Worm (Caenorhabditis elegans) whole organism, L1 larva: ENCODE results near the gene vps-45.

Source experiments
- fos-1 ChIP-seq: fragments of 150-350 bp; optimal IDR thresholded peaks from 2 replicates; lab custom pipeline; 2014; ENCODE audit warnings: missing biosample characterization, missing genetic modification characterization
- lin-15B ChIP-seq: fragments of 150-350 bp; sonication (generic microtip); optimal IDR thresholded peaks from 3 replicates; lab custom pipeline; 2014; ENCODE audit warnings: missing biosample characterization, missing genetic modification characterization
- lir-3 ChIP-seq: sonication (generic microtip); optimal IDR thresholded peaks from 2 replicates; lab custom pipeline; 2016; ENCODE audit warnings: mild to moderate bottlenecking, missing genetic modification characterization, moderate library complexity, missing compliant biosample characterization; ENCODE audit not compliant: poor library complexity
- nhr-19 ChIP-seq: fragments of 200-800 bp; sonication (Bioruptor generic); conservative IDR thresholded peaks from 2 replicates; pipeline ENCODE4 v1.3.6; 2022; ENCODE audit warnings: missing genetic modification characterization, missing compliant biosample characterization
- pqm-1 ChIP-seq: sonication (generic microtip); optimal IDR thresholded peaks from 3 replicates; lab custom pipeline; 2017; ENCODE audit warnings: missing biosample characterization, missing genetic modification characterization
- skn-1 ChIP-seq: fragments of 150-350 bp; optimal IDR thresholded peaks from 2 replicates; lab custom pipeline; 2014; ENCODE audit warnings: missing biosample characterization, missing genetic modification characterization
- swsn-7 ChIP-seq: sonication (generic microtip); optimal IDR thresholded peaks from 2 replicates; lab custom pipeline; 2016; ENCODE audit warnings: missing genetic modification characterization, missing compliant biosample characterization
- unc-86 ChIP-seq: sonication (generic microtip); optimal IDR thresholded peaks from 2 replicates; lab custom pipeline; 2016; ENCODE audit warnings: missing genetic modification characterization, missing compliant biosample characterization
- zag-1 ChIP-seq: fragments of 150-350 bp; optimal IDR thresholded peaks from 2 replicates; lab custom pipeline; 2014; ENCODE audit warnings: missing biosample characterization, missing genetic modification characterization

DNA sequence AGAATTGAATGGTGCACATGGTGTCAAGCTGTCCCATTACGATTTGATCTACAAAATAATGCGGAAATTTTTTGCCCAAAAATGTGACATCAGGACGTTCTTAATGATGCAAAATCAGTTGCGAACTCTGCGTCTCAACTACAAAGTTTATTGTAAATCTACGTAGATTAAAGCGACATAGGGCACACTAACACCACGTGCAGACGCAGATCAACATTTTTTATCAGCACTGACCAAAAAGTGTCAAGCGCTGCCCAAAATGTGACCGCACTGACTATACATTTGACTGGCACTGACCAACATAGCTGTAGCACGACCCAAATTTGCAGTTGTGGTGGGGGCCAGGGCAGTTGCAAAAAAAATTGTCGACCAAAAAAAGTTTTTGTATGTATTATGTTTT is 34.9 kb upstream of the vps-45 start:
- TF ChIP-seq swsn-7 (tag; lab: Kevin White, UChicago) = no peak
- no peak for TF ChIP-seq unc-86 (tag; lab: Kevin White, UChicago)
- TF ChIP-seq nhr-19 (GFP tag; lab: Robert Waterston, UW) = no peak
- no peak for TF ChIP-seq fos-1 (tag; lab: Kevin White, UChicago)
- no peak for TF ChIP-seq lir-3 (tag; lab: Kevin White, UChicago)
- no peak for TF ChIP-seq skn-1
- TF ChIP-seq lin-15B (tag; lab: Kevin White, UChicago) = no peak
- no peak for TF ChIP-seq pqm-1 (tag; lab: Kevin White, UChicago)
- no peak for TF ChIP-seq zag-1 (tag; lab: Kevin White, UChicago)
